Fruit fly (Drosophila melanogaster) whole organism, prepupa: ENCODE results near the gene par-6.

Source experiments
- CG6163 ChIP-seq: fragments of 200-800 bp; sonication (Bioruptor generic); IDR thresholded peaks from 3 replicates; pipeline ENCODE4 v1.3.6; 2022; ENCODE audit warnings: missing biosample characterization, missing genetic modification characterization
- CG6792 ChIP-seq: fragments of 200-800 bp; sonication (Bioruptor generic); optimal IDR thresholded peaks from 3 replicates; lab custom pipeline; 2016; ENCODE audit warnings: missing biosample characterization, missing genetic modification characterization
- CG6854 ChIP-seq: fragments of 200-800 bp; sonication (Bioruptor generic); optimal IDR thresholded peaks from 2 replicates; lab custom pipeline; 2017; ENCODE audit warnings: missing biosample characterization, mild to moderate bottlenecking, missing genetic modification characterization
- Met ChIP-seq: fragments of 200-800 bp; sonication (Bioruptor generic); optimal IDR thresholded peaks from 3 replicates; lab custom pipeline; 2016; ENCODE audit warnings: missing biosample characterization, missing genetic modification characterization
- cyc ChIP-seq: fragments of 200-800 bp; sonication (Bioruptor generic); optimal IDR thresholded peaks from 3 replicates; lab custom pipeline; 2016; ENCODE audit warnings: missing biosample characterization, missing genetic modification characterization
- fkh ChIP-seq: fragments of 200-800 bp; sonication (Bioruptor generic); optimal IDR thresholded peaks from 3 replicates; lab custom pipeline; 2017; ENCODE audit warnings: missing biosample characterization, mild to moderate bottlenecking, missing genetic modification characterization, moderate library complexity
- lz ChIP-seq: fragments of 200-800 bp; sonication (Bioruptor generic); optimal IDR thresholded peaks from 3 replicates; lab custom pipeline; 2016; ENCODE audit warnings: missing biosample characterization, missing genetic modification characterization

dm6 chrX:17712995-17713739, 10.0 kb downstream of the par-6 start:
- TF ChIP-seq CG6792 (GFP tag; lab: Kevin White, UChicago) (peak; percentile 21), CG6163 (no peak; the same call in 1 of the 3 replicates), CG6854 (no peak), lz (GFP tag; lab: Kevin White, UChicago) (no peak), cyc (GFP tag; lab: Kevin White, UChicago) (no peak), Met (GFP tag; lab: Kevin White, UChicago) (no peak), fkh (no peak)
